Worm (Caenorhabditis elegans) whole organism, L4 larva: ENCODE measurements around the gene sre-27.

Experiments
- D1046.2 ChIP-seq: fragments of 200-800 bp; sonication (Bioruptor generic); IDR thresholded peaks from 2 replicates; pipeline ENCODE4 v1.3.6; 2022; ENCODE audit warnings: missing genetic modification characterization, missing compliant biosample characterization
- F26F4.8 ChIP-seq: fragments of 200-800 bp; sonication (Bioruptor generic); conservative IDR thresholded peaks from 2 replicates; pipeline ENCODE4 v1.3.6; 2022; ENCODE audit warnings: missing genetic modification characterization, missing compliant biosample characterization
- F49E8.2 ChIP-seq: sonication (generic microtip); optimal IDR thresholded peaks from 2 replicates; lab custom pipeline; 2016; ENCODE audit warnings: missing compliant biosample characterization, mild to moderate bottlenecking, missing genetic modification characterization, borderline replicate concordance
- Y105C5A.15 ChIP-seq: fragments of 200-800 bp; sonication (Bioruptor generic); IDR thresholded peaks from 2 replicates; pipeline ENCODE4 v1.3.6; 2022; ENCODE audit warnings: missing genetic modification characterization, missing compliant biosample characterization
- Y48G9A.11 ChIP-seq: fragments of 200-800 bp; sonication (Bioruptor generic); IDR thresholded peaks from 2 replicates; pipeline ENCODE4 v1.3.6; 2022; ENCODE audit warnings: missing genetic modification reagents, missing genetic modification characterization, missing compliant biosample characterization
- Y75B8A.6 ChIP-seq: fragments of 200-800 bp; sonication (Bioruptor generic); IDR thresholded peaks from 2 replicates; pipeline ENCODE4 v1.3.6; 2022; ENCODE audit warnings: missing genetic modification reagents, missing genetic modification characterization, missing compliant biosample characterization
- ZK337.2 ChIP-seq: fragments of 200-800 bp; sonication (Bioruptor generic); IDR thresholded peaks from 2 replicates; pipeline ENCODE4 v1.3.6; 2022; ENCODE audit warnings: missing genetic modification reagents, missing genetic modification characterization, missing compliant biosample characterization
- ZK546.5 ChIP-seq, 2 experiments: sonication (generic microtip); optimal IDR thresholded peaks; 2 replicates each; lab custom pipeline; 2017; ENCODE audit warnings: missing biosample characterization in 2 of 2, missing genetic modification characterization in 2 of 2
- aha-1 ChIP-seq: fragments of 150-350 bp; peaks from one replicate; lab custom pipeline; 2014; ENCODE audit warnings: missing biosample characterization, missing genetic modification characterization
- aly-2 ChIP-seq: sonication (generic microtip); optimal IDR thresholded peaks from 2 replicates; lab custom pipeline; 2018; ENCODE audit warnings: missing biosample characterization, missing genetic modification characterization
- arid-1 ChIP-seq: fragments of 200-800 bp; sonication (Bioruptor generic); conservative IDR thresholded peaks from 2 replicates; pipeline ENCODE4 v1.3.6; 2022; ENCODE audit warnings: missing genetic modification reagents, missing genetic modification characterization, missing compliant biosample characterization
- attf-4 ChIP-seq: sonication (generic microtip); optimal IDR thresholded peaks from 3 replicates; lab custom pipeline; 2017; ENCODE audit warnings: missing biosample characterization, missing genetic modification characterization
- ceh-28 ChIP-seq: fragments of 150-350 bp; optimal IDR thresholded peaks from 2 replicates; lab custom pipeline; 2014; ENCODE audit warnings: missing biosample characterization, missing genetic modification reagents, missing genetic modification characterization
- ceh-62 ChIP-seq: sonication (generic microtip); optimal IDR thresholded peaks from 2 replicates; lab custom pipeline; 2017; ENCODE audit warnings: missing biosample characterization, missing genetic modification characterization
- ctbp-1 ChIP-seq: fragments of 200-800 bp; sonication (Bioruptor generic); IDR thresholded peaks from 2 replicates; pipeline ENCODE4 v1.3.6; 2022; ENCODE audit warnings: missing genetic modification reagents, missing genetic modification characterization, missing compliant biosample characterization
- daf-12 ChIP-seq: fragments of 150-350 bp; optimal IDR thresholded peaks from 2 replicates; lab custom pipeline; 2014; ENCODE audit warnings: missing biosample characterization, missing genetic modification reagents, missing genetic modification characterization
- dmd-6 ChIP-seq: fragments of 200-800 bp; sonication (Bioruptor generic); IDR thresholded peaks from 2 replicates; pipeline ENCODE4 v1.3.6; 2022; ENCODE audit warnings: missing genetic modification reagents, missing genetic modification characterization, missing compliant biosample characterization
- dmd-8 ChIP-seq: fragments of 200-800 bp; sonication (Bioruptor generic); IDR thresholded peaks from 2 replicates; pipeline ENCODE4 v1.3.6; 2022; ENCODE audit warnings: missing genetic modification characterization, missing compliant biosample characterization
- duxl-1 ChIP-seq: sonication (generic microtip); optimal IDR thresholded peaks from 2 replicates; lab custom pipeline; 2016; ENCODE audit warnings: mild to moderate bottlenecking, missing genetic modification characterization, moderate library complexity, missing compliant biosample characterization; ENCODE audit not compliant: poor library complexity
- hmg-1.1 ChIP-seq: fragments of 200-800 bp; sonication (Bioruptor generic); IDR thresholded peaks from 2 replicates; pipeline ENCODE4 v1.3.6; 2022; ENCODE audit warnings: missing genetic modification reagents, missing genetic modification characterization, missing compliant biosample characterization
- jun-1 ChIP-seq: fragments of 150-350 bp; optimal IDR thresholded peaks from 2 replicates; lab custom pipeline; 2014; ENCODE audit warnings: missing biosample characterization, missing genetic modification reagents, missing genetic modification characterization
- lin-1 ChIP-seq: fragments of 200-800 bp; sonication (Bioruptor generic); IDR thresholded peaks from 2 replicates; pipeline ENCODE4 v1.3.6; 2022; ENCODE audit warnings: missing genetic modification reagents, missing genetic modification characterization, missing compliant biosample characterization
- lir-3 ChIP-seq: sonication (generic microtip); optimal IDR thresholded peaks from 2 replicates; lab custom pipeline; 2016; ENCODE audit warnings: mild to moderate bottlenecking, missing genetic modification characterization, missing compliant biosample characterization
- lsy-2 ChIP-seq, 2 experiments: fragments of 150-350 bp in 1 of 2; sonication (generic microtip) in 1 of 2; optimal IDR thresholded peaks; 2 replicates each; lab custom pipeline; 2014 to 2017; ENCODE audit warnings: missing biosample characterization in 2 of 2, missing genetic modification characterization in 2 of 2
- mdt-29 ChIP-seq: fragments of 200-800 bp; sonication (Bioruptor generic); IDR thresholded peaks from 2 replicates; pipeline ENCODE4 v1.3.6; 2022; ENCODE audit warnings: missing genetic modification reagents, missing genetic modification characterization, missing compliant biosample characterization
- mep-1 ChIP-seq: fragments of 150-350 bp; sonication (generic microtip); optimal IDR thresholded peaks from 3 replicates; lab custom pipeline; 2014; ENCODE audit warnings: missing biosample characterization, missing genetic modification characterization
- mxl-2 ChIP-seq: fragments of 200-800 bp; sonication (Bioruptor generic); conservative IDR thresholded peaks from 2 replicates; pipeline ENCODE4 v1.3.6; 2022; ENCODE audit warnings: missing genetic modification reagents, missing genetic modification characterization, missing compliant biosample characterization
- nhr-11 ChIP-seq: fragments of 150-350 bp; optimal IDR thresholded peaks from 2 replicates; lab custom pipeline; 2014; ENCODE audit warnings: missing biosample characterization, missing genetic modification characterization
- nhr-6 ChIP-seq: fragments of 150-350 bp; optimal IDR thresholded peaks from 2 replicates; lab custom pipeline; 2014; ENCODE audit warnings: missing biosample characterization, missing genetic modification characterization
- php-3 ChIP-seq: fragments of 200-800 bp; sonication (Bioruptor generic); IDR thresholded peaks from 2 replicates; pipeline ENCODE4 v1.3.6; 2022; ENCODE audit warnings: missing genetic modification reagents, missing genetic modification characterization, missing compliant biosample characterization
- pqm-1 ChIP-seq: sonication (generic microtip); optimal IDR thresholded peaks from 2 replicates; lab custom pipeline; 2017; ENCODE audit warnings: missing biosample characterization, missing genetic modification characterization
- rbr-2 ChIP-seq: sonication (generic microtip); optimal IDR thresholded peaks from 2 replicates; lab custom pipeline; 2016; ENCODE audit warnings: missing genotype, missing genetic modification characterization, missing compliant biosample characterization
- sdz-12 ChIP-seq: fragments of 200-800 bp; sonication (Bioruptor generic); optimal IDR thresholded peaks from 2 replicates; lab custom pipeline; 2018; ENCODE audit warnings: mild to moderate bottlenecking, missing genetic modification characterization, missing compliant biosample characterization
- skn-1 ChIP-seq: fragments of 150-350 bp; optimal IDR thresholded peaks from 2 replicates; lab custom pipeline; 2014; ENCODE audit warnings: missing biosample characterization, missing genetic modification characterization
- snpc-1.2 ChIP-seq: fragments of 200-800 bp; sonication (Bioruptor generic); IDR thresholded peaks from 2 replicates; pipeline ENCODE4 v1.3.6; 2022; ENCODE audit warnings: missing genetic modification reagents, missing genetic modification characterization, missing compliant biosample characterization
- zfp-3 ChIP-seq: fragments of 200-800 bp; sonication (Bioruptor generic); conservative IDR thresholded peaks from 2 replicates; pipeline ENCODE4 v1.3.6; 2022; ENCODE audit warnings: missing genetic modification reagents, missing genetic modification characterization, missing compliant biosample characterization
- zip-11 ChIP-seq: fragments of 200-800 bp; sonication (Bioruptor generic); IDR thresholded peaks from 2 replicates; pipeline ENCODE4 v1.3.6; 2022; ENCODE audit warnings: missing genetic modification characterization, missing compliant biosample characterization
- zip-2 ChIP-seq: fragments of 150-350 bp; optimal IDR thresholded peaks from 2 replicates; lab custom pipeline; 2014; ENCODE audit warnings: missing biosample characterization, missing genetic modification characterization
- ztf-7 ChIP-seq: fragments of 150-350 bp; optimal IDR thresholded peaks from 2 replicates; lab custom pipeline; 2014; ENCODE audit warnings: missing biosample characterization, missing genetic modification characterization

sre-27 gene

DNA sequence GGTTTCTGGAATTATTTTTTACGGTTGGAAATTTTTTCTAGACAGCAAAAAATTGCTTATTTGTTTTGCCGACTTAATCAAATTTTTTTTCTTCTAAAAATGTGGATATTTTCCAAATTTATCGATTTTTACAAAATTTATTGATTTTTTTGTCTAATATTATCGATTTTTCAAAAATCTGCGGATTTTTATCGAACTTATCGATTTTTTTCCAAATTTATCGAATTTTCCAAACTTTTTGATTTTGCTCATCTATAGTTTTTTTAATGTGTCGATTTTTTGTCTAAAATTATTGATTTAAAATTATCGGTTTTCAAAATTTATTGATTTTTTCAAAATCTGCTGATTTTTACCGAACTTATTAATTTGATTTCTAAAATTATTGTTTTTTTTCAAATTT is 23.3 kb downstream of the sre-27 start:
- TF ChIP-seq F26F4.8 (GFP tag; lab: Robert Waterston, UW) (no peak), arid-1 (GFP tag; lab: Robert Waterston, UW) (no peak), nhr-6 (no peak), aha-1 (peak; percentile 68), ceh-28 (tag; lab: Kevin White, UChicago) (peak; percentile 89), Y75B8A.6 (GFP tag; lab: Robert Waterston, UW) (no peak), dmd-8 (GFP tag; lab: Robert Waterston, UW) (no peak)

DNA sequence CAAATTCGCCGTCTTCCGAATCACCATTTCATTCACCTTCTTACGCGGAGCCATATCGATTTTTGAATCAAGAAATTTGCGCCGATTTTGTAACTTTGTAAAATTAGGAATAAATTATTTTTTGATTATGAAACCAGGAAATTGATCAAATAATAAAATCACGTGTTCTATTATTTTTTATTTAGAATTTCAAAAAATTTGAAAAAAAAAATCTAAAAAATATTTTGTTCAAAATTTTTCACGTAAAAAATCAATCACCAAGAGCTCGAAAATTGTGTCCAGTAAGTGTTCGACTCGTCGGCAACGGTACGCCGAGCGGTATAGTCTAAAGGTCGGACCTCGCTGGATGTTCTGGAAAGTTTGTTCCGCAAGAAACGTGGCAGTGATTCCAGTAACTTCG is 23.7 kb downstream of the sre-27 start, which contains the start of gene Y57A10B.7:
Gene Y57A10B.7 (minus strand): TSS at position 101 of the 400 bp plus-strand sequence.
- TF ChIP-seq Y75B8A.6 (GFP tag; lab: Robert Waterston, UW) (no peak), Y48G9A.11 (GFP tag; lab: Robert Waterston, UW) (no peak), zip-11 (no peak)

DNA sequence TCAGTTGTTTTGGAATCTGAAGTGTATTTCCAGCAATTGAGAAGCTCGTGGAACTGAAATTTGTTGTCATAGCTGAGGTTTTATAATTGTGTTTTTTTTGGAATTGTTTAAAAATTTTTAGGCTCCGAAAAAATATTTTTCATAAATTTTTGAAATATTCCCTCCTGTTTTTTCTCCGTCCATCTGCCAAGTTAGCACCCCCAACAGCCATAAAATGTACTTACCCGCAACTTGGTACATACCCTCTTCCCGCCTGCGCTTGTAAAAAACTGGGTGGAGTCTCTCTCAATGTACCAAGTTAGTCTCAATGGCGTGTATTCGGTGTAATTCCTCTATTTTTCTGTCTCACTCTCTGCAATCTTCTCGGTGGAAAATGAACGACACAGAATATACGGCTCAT is 27.6 kb downstream of the sre-27 start, which contains the start of gene Y57A10B.6:
Gene Y57A10B.6 (plus strand): TSS at position 301 of the 400 bp plus-strand sequence.
- TF ChIP-seq ceh-62 (tag; lab: Kevin White, UChicago) (no peak), attf-4 (tag; lab: Kevin White, UChicago) (no peak), zfp-3 (no peak), mep-1 (tag; lab: Kevin White, UChicago) (no peak), hmg-1.1 (GFP tag; lab: Robert Waterston, UW) (no peak), D1046.2 (GFP tag; lab: Robert Waterston, UW) (no peak), snpc-1.2 (GFP tag; lab: Robert Waterston, UW) (no peak), ZK546.5 (tag; optimal IDR thresholded peaks at IDR 0.05; lab: Kevin White, UChicago) (no peak), duxl-1 (tag; lab: Kevin White, UChicago) (no peak)

DNA sequence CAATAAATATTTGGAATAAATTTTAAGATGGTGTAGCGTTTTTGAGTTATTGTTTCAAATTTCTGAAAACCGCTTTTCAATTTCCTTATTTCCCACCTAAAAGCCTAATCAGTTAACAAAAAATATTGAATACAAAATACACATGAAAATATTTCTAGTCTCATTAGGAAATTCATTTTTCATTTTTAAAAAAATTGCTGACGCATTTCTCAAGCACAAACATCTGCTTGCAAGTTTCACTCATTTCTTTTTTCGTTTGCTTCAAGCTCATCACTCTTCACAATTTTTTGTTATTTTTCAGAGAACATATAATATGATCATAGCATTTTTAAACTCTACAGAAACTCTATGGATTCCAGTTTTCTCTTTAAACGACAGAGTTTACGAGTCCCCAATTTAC is 29.4 kb downstream of the sre-27 start, which contains the start of gene sre-41:
Gene sre-41 (plus strand): TSS at position 301 of the 400 bp plus-strand sequence.
- TF ChIP-seq skn-1 = no peak
- no peak for TF ChIP-seq ztf-7 (tag; lab: Kevin White, UChicago)
- no peak for TF ChIP-seq rbr-2 (tag; lab: Kevin White, UChicago)
- no peak for TF ChIP-seq dmd-6 (GFP tag; lab: Robert Waterston, UW)
- TF ChIP-seq lir-3 (tag; lab: Kevin White, UChicago) = no peak
- no peak for TF ChIP-seq Y105C5A.15 (GFP tag; lab: Robert Waterston, UW)
- no peak for TF ChIP-seq F49E8.2 (tag; lab: Kevin White, UChicago)
- no peak for TF ChIP-seq jun-1 (tag; lab: Kevin White, UChicago)
- no peak for TF ChIP-seq nhr-6
- TF ChIP-seq snpc-1.2 (GFP tag; lab: Robert Waterston, UW) = no peak
- TF ChIP-seq zip-2 (tag; lab: Kevin White, UChicago) = no peak
- no peak for TF ChIP-seq lin-1
- no peak for TF ChIP-seq daf-12 (tag; lab: Kevin White, UChicago)
- TF ChIP-seq pqm-1 (tag; lab: Kevin White, UChicago) = no peak
- TF ChIP-seq php-3 = no peak
- TF ChIP-seq ctbp-1 (GFP tag; lab: Robert Waterston, UW) = no peak
- TF ChIP-seq aly-2 (tag; lab: Kevin White, UChicago) = no peak
- no peak for TF ChIP-seq mdt-29 (GFP tag; lab: Robert Waterston, UW)

DNA sequence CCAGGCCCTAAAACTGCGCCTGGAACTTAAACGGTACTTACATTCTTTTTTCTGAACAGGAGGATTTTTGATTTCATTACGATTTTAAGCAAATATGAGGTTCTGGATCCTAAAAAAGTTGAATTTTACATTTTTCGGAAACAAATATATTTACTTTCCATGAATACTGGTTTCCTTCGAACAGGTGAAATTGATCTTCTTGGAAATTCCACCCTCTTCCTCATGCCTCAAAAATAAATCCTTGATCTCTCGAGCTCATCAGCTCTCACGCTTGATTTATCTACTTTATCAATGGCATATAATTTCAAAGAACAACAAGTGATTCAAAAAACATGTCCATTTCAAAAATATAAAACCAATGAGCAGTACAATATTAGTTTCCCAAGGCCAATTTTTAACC is 29.9 kb downstream of the sre-27 start:
- no peak for TF ChIP-seq nhr-11 (tag; lab: Kevin White, UChicago)
- no peak for TF ChIP-seq ZK337.2 (GFP tag; lab: Robert Waterston, UW)
- TF ChIP-seq ceh-62 (tag; lab: Kevin White, UChicago) = no peak
- TF ChIP-seq mxl-2 (GFP tag; lab: Robert Waterston, UW) = no peak
- TF ChIP-seq lsy-2 (tag; optimal IDR thresholded peaks at IDR 0.05; lab: Kevin White, UChicago) = no peak
- no peak for TF ChIP-seq hmg-1.1 (GFP tag; lab: Robert Waterston, UW)
- no peak for TF ChIP-seq sdz-12 (GFP tag; lab: Kevin White, UChicago)
